Worm (Caenorhabditis elegans): Measurements from ENCODE around the gene fkh-3.

DNA sequence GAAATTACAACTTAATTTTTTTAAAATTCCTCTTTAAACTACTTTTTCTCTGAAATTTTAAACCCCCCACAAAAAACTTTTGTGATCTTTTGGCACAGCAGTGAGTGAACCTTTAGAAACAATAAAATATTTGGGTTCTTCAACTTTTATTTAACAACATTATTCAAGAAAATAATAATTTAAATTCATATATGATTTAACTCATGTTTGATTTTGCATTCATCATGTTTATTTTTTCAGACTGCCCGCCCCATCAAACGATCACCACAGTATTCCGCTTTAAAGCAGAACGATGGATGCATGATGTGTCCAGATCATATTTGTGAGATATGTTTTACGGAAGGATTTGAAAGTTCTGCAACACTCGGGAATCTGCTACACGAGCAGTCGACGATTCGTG lies 23.2 kb upstream of the fkh-3 start, which contains the start of gene set-8:
- TF ChIP-seq ttx-3 (tag; optimal IDR thresholded peaks at IDR 0.05) (no peak), fkh-10 (GFP tag; optimal IDR thresholded peaks at IDR 0.05) (no peak), odd-2 (tag; optimal IDR thresholded peaks at IDR 0.05) (no peak), che-1 (tag; optimal IDR thresholded peaks at IDR 0.05) (no peak), pha-4 (tag; optimal IDR thresholded peaks at IDR 0.05) (no peak), rnt-1 (tag; optimal IDR thresholded peaks at IDR 0.05) (no peak), pag-3 (tag; optimal IDR thresholded peaks at IDR 0.05; ENCODE audit: borderline replicate concordance) (no peak), ceh-45 (GFP tag; IDR thresholded peaks at IDR 0.05) (no peak)
